Fruit fly (Drosophila melanogaster): ENCODE data around the gene COX7AL2.

COX7AL2 gene

dm6 chr2L:2220573-2221332 lies 23.0 kb upstream of the COX7AL2 start, which contains the start of gene papi:
papi (plus strand) TSS chr2L:2220748.
- no peak; the same call in 2 of the 3 replicates for TF ChIP-seq CG4496 (GFP tag; IDR thresholded peaks at IDR 0.05)
- no peak for TF ChIP-seq CG14655 (GFP tag; optimal IDR thresholded peaks at IDR 0.05)
- no peak for TF ChIP-seq Ets98B (GFP tag; IDR thresholded peaks at IDR 0.05)
- TF ChIP-seq CG17806 (tag; optimal IDR thresholded peaks at IDR 0.05): no peak
- no peak for TF ChIP-seq rn (GFP tag; IDR thresholded peaks at IDR 0.05)
- TF ChIP-seq CG32121 (GFP tag; IDR thresholded peaks at IDR 0.05): no peak
- no peak for TF ChIP-seq CG13204 (GFP tag; optimal IDR thresholded peaks at IDR 0.05)
- TF ChIP-seq Pif1B (GFP tag; optimal IDR thresholded peaks at IDR 0.05): no peak
- no peak for TF ChIP-seq CG9948 (tag; optimal IDR thresholded peaks at IDR 0.05)
- TF ChIP-seq Snoo (tag; optimal IDR thresholded peaks at IDR 0.05): no peak
- TF ChIP-seq EcR (GFP tag; optimal IDR thresholded peaks at IDR 0.05): no peak
- no peak for TF ChIP-seq D1 (tag; optimal IDR thresholded peaks at IDR 0.05)
- TF ChIP-seq CG12605 (GFP tag; IDR thresholded peaks at IDR 0.05): no peak
- TF ChIP-seq CG15710 (tag; optimal IDR thresholded peaks at IDR 0.05): no peak
- TF ChIP-seq CG10348 (GFP tag; IDR thresholded peaks at IDR 0.05): no peak

dm6 chr2L:2217067-2217684 lies 19.5 kb upstream of the COX7AL2 start, which contains the start of the genes CG15386, CG42371 and mio:
CG15386 (minus strand) TSS chr2L:2217246.
CG42371 (minus strand) TSS chr2L:2217246.
mio (plus strand) TSS chr2L:2217290.
- TF ChIP-seq CG14655 (GFP tag; optimal IDR thresholded peaks at IDR 0.05): no peak
- TF ChIP-seq Pif1A (GFP tag; optimal IDR thresholded peaks at IDR 0.05): no peak
- peak; percentile 18 for TF ChIP-seq Snoo (tag; optimal IDR thresholded peaks at IDR 0.05)
- peak; percentile 12 for TF ChIP-seq CG15710 (tag; optimal IDR thresholded peaks at IDR 0.05)
- TF ChIP-seq CG8159 (tag; optimal IDR thresholded peaks at IDR 0.05): no peak
- peak; percentile 53; the same call in 2 of the 3 replicates for TF ChIP-seq CG4496 (GFP tag; IDR thresholded peaks at IDR 0.05)
- TF ChIP-seq CG34367 (tag; optimal IDR thresholded peaks at IDR 0.05): no peak
- no peak for TF ChIP-seq rn (GFP tag; IDR thresholded peaks at IDR 0.05)
- peak; percentile 29 for TF ChIP-seq gl (tag; optimal IDR thresholded peaks at IDR 0.05)
- peak; percentile 14 for TF ChIP-seq EcR (GFP tag; optimal IDR thresholded peaks at IDR 0.05)
- no peak for TF ChIP-seq D1 (tag; optimal IDR thresholded peaks at IDR 0.05)
- TF ChIP-seq Pif1B (GFP tag; optimal IDR thresholded peaks at IDR 0.05): no peak
- no peak for TF ChIP-seq CG10348 (GFP tag; IDR thresholded peaks at IDR 0.05)
- 0 out of 2 replicates have a peak, but pooled peaks have one; percentile 24 for TF ChIP-seq CG12605 (GFP tag; IDR thresholded peaks at IDR 0.05)
- no peak; the same call in 1 of the 2 replicates for TF ChIP-seq Ets98B (GFP tag; IDR thresholded peaks at IDR 0.05)
- no peak for TF ChIP-seq fd96Ca (GFP tag; IDR thresholded peaks at IDR 0.05)
- no peak for TF ChIP-seq CG17806 (tag; optimal IDR thresholded peaks at IDR 0.05)
- TF ChIP-seq CG32121 (GFP tag; IDR thresholded peaks at IDR 0.05): no peak

dm6 chr2L:2216065-2216464 lies 18.4 kb upstream of the COX7AL2 start, which contains the start of gene daed:
daed (minus strand) TSS chr2L:2216311.
- TF ChIP-seq CG34367 (tag; optimal IDR thresholded peaks at IDR 0.05) (no peak), CG8159 (tag; optimal IDR thresholded peaks at IDR 0.05) (no peak), fd96Ca (GFP tag; IDR thresholded peaks at IDR 0.05) (no peak), CG12605 (GFP tag; IDR thresholded peaks at IDR 0.05) (no peak), D1 (tag; optimal IDR thresholded peaks at IDR 0.05) (no peak), Pif1A (GFP tag; optimal IDR thresholded peaks at IDR 0.05) (no peak), CG8301 (tag; optimal IDR thresholded peaks at IDR 0.05) (no peak), Snoo (tag; optimal IDR thresholded peaks at IDR 0.05) (no peak), CG17806 (tag; optimal IDR thresholded peaks at IDR 0.05) (no peak), CG15710 (tag; optimal IDR thresholded peaks at IDR 0.05) (no peak), CG14655 (GFP tag; optimal IDR thresholded peaks at IDR 0.05) (no peak), CG4496 (GFP tag; IDR thresholded peaks at IDR 0.05) (no peak), rn (GFP tag; IDR thresholded peaks at IDR 0.05) (no peak), gl (tag; optimal IDR thresholded peaks at IDR 0.05) (no peak), CG32121 (GFP tag; IDR thresholded peaks at IDR 0.05) (no peak), Ets98B (GFP tag; IDR thresholded peaks at IDR 0.05) (no peak; the same call in 1 of the 2 replicates)

- TF ChIP-seq CG8301 (tag; optimal IDR thresholded peaks at IDR 0.05): no peak
- no peak for TF ChIP-seq CG13204 (GFP tag; optimal IDR thresholded peaks at IDR 0.05)
- no peak for TF ChIP-seq CG10348 (GFP tag; IDR thresholded peaks at IDR 0.05)
- TF ChIP-seq Snoo (tag; optimal IDR thresholded peaks at IDR 0.05): peak; percentile 15
- TF ChIP-seq gl (tag; optimal IDR thresholded peaks at IDR 0.05): no peak
- no peak for TF ChIP-seq CG14655 (GFP tag; optimal IDR thresholded peaks at IDR 0.05)
- TF ChIP-seq CG15710 (tag; optimal IDR thresholded peaks at IDR 0.05): peak; percentile 67
- no peak for TF ChIP-seq CG4496 (GFP tag; IDR thresholded peaks at IDR 0.05)
These were observed 16.3 kb upstream of the COX7AL2 start, which contains the start of the genes Uch and CG34174 for dm6 chr2L:2214004-2214403. Uch (minus strand) TSS chr2L:2214211. CG34174 (plus strand) TSS chr2L:2214266.

dm6 chr2L:2212478-2212877 lies 14.8 kb upstream of the COX7AL2 start, which contains the start of gene CG15385:
CG15385 (minus strand) TSS chr2L:2212571.
- TF ChIP-seq CG8301 (tag; optimal IDR thresholded peaks at IDR 0.05) (no peak), Snoo (tag; optimal IDR thresholded peaks at IDR 0.05) (no peak), CG17806 (tag; optimal IDR thresholded peaks at IDR 0.05) (no peak), CG12605 (GFP tag; IDR thresholded peaks at IDR 0.05) (no peak), CG8159 (tag; optimal IDR thresholded peaks at IDR 0.05) (no peak), rn (GFP tag; IDR thresholded peaks at IDR 0.05) (no peak), fd96Ca (GFP tag; IDR thresholded peaks at IDR 0.05) (no peak), CG32121 (GFP tag; IDR thresholded peaks at IDR 0.05) (no peak), gl (tag; optimal IDR thresholded peaks at IDR 0.05) (no peak), D1 (tag; optimal IDR thresholded peaks at IDR 0.05) (no peak), EcR (GFP tag; optimal IDR thresholded peaks at IDR 0.05) (no peak), CG4496 (GFP tag; IDR thresholded peaks at IDR 0.05) (no peak), CG15710 (tag; optimal IDR thresholded peaks at IDR 0.05) (no peak), Pif1A (GFP tag; optimal IDR thresholded peaks at IDR 0.05) (no peak), CG9948 (tag; optimal IDR thresholded peaks at IDR 0.05) (no peak), Ets98B (GFP tag; IDR thresholded peaks at IDR 0.05) (no peak), CG10348 (GFP tag; IDR thresholded peaks at IDR 0.05) (no peak), CG34367 (tag; optimal IDR thresholded peaks at IDR 0.05) (no peak), CG14655 (GFP tag; optimal IDR thresholded peaks at IDR 0.05) (no peak)

Measured in whole organism, pupa.